Worm (Caenorhabditis elegans) whole organism, L3 larva: Measurements from ENCODE around the gene F59A6.13.

ENCODE experiments used
- R02D3.7 ChIP-seq: fragments of 150-350 bp; optimal IDR thresholded peaks from 2 replicates; lab custom pipeline; 2014; ENCODE audit warnings: missing biosample characterization, missing genetic modification characterization
- ZK546.5 ChIP-seq: sonication (generic microtip); optimal IDR thresholded peaks from 2 replicates; lab custom pipeline; 2017; ENCODE audit warnings: missing biosample characterization, missing genetic modification characterization
- ama-1 ChIP-seq: fragments of 150-350 bp; optimal IDR thresholded peaks from 2 replicates; lab custom pipeline; 2018
- ceh-16 ChIP-seq: sonication (generic microtip); optimal IDR thresholded peaks from 2 replicates; lab custom pipeline; 2017; ENCODE audit warnings: missing biosample characterization, missing genetic modification characterization
- ceh-28 ChIP-seq: fragments of 150-350 bp; optimal IDR thresholded peaks from 2 replicates; lab custom pipeline; 2014; ENCODE audit warnings: missing biosample characterization, missing genetic modification reagents, missing genetic modification characterization
- ceh-82 ChIP-seq: fragments of 150-350 bp; optimal IDR thresholded peaks from 2 replicates; lab custom pipeline; 2014; ENCODE audit warnings: missing biosample characterization, missing genetic modification characterization
- ceh-9 ChIP-seq: sonication (generic microtip); optimal IDR thresholded peaks from 2 replicates; lab custom pipeline; 2018; ENCODE audit warnings: missing biosample characterization, missing genetic modification characterization
- daf-12 ChIP-seq: fragments of 150-350 bp; optimal IDR thresholded peaks from 2 replicates; lab custom pipeline; 2014; ENCODE audit warnings: missing biosample characterization, missing genetic modification reagents, missing genetic modification characterization
- egl-27 ChIP-seq: sonication (generic microtip); optimal IDR thresholded peaks from 4 replicates; lab custom pipeline; 2017; ENCODE audit warnings: missing biosample characterization, missing genetic modification reagents, missing genetic modification characterization
- elt-1 ChIP-seq: fragments of 150-350 bp; optimal IDR thresholded peaks from 2 replicates; lab custom pipeline; 2014; ENCODE audit warnings: missing biosample characterization, missing genetic modification characterization
- elt-2 ChIP-seq: sonication (generic microtip); optimal IDR thresholded peaks from 2 replicates; lab custom pipeline; 2016; ENCODE audit warnings: missing genetic modification reagents, mild to moderate bottlenecking, missing genetic modification characterization, missing compliant biosample characterization
- elt-3 ChIP-seq, 3 experiments: fragments of 150-350 bp in 1 of 3; sonication (generic microtip) in 2 of 3; optimal IDR thresholded peaks; 2 replicates in 2 of 3; 4 replicates in 1 of 3; lab custom pipeline; 2014 to 2017; ENCODE audit warnings: missing biosample characterization in 3 of 3, missing genetic modification characterization in 3 of 3
- eor-1 ChIP-seq, 2 experiments: fragments of 150-350 bp; optimal IDR thresholded peaks; 2 replicates each; lab custom pipeline; 2014 to 2018; ENCODE audit warnings: missing biosample characterization in 2 of 2, missing genetic modification characterization in 2 of 2
- fkh-10 ChIP-seq: sonication (generic microtip); optimal IDR thresholded peaks from 2 replicates; lab custom pipeline; 2017; ENCODE audit warnings: missing biosample characterization, missing genetic modification reagents, missing genetic modification characterization
- fkh-2 ChIP-seq: fragments of 150-350 bp; optimal IDR thresholded peaks from 2 replicates; lab custom pipeline; 2014; ENCODE audit warnings: missing biosample characterization, missing genetic modification reagents, missing genetic modification characterization
- fos-1 ChIP-seq: fragments of 150-350 bp; optimal IDR thresholded peaks from 2 replicates; lab custom pipeline; 2014; ENCODE audit warnings: missing biosample characterization, missing genetic modification characterization
- hmg-11 ChIP-seq: sonication (generic microtip); optimal IDR thresholded peaks from 2 replicates; lab custom pipeline; 2016; ENCODE audit warnings: missing genetic modification characterization, missing compliant biosample characterization
- jun-1 ChIP-seq: fragments of 150-350 bp; optimal IDR thresholded peaks from 2 replicates; lab custom pipeline; 2014; ENCODE audit warnings: missing biosample characterization, missing genetic modification reagents, missing genetic modification characterization
- lin-15B ChIP-seq: fragments of 150-350 bp; optimal IDR thresholded peaks from 2 replicates; lab custom pipeline; 2014; ENCODE audit warnings: missing biosample characterization, missing genetic modification characterization
- lin-39 ChIP-seq: fragments of 150-350 bp; optimal IDR thresholded peaks from 2 replicates; lab custom pipeline; 2018; ENCODE audit warnings: missing biosample characterization, missing genetic modification reagents, missing genetic modification characterization
- lsy-12 ChIP-seq: sonication (generic microtip); optimal IDR thresholded peaks from 2 replicates; lab custom pipeline; 2016; ENCODE audit warnings: mild to moderate bottlenecking, missing genetic modification characterization, missing compliant biosample characterization
- nfya-1 ChIP-seq: sonication (generic microtip); optimal IDR thresholded peaks from 2 replicates; lab custom pipeline; 2017; ENCODE audit warnings: missing genetic modification characterization, mild to moderate bottlenecking, missing compliant biosample characterization, antibody characterized with exemption, moderate library complexity; ENCODE audit not compliant: insufficient read depth
- nhr-11 ChIP-seq: fragments of 150-350 bp; optimal IDR thresholded peaks from 2 replicates; lab custom pipeline; 2014; ENCODE audit warnings: missing biosample characterization, missing genetic modification characterization
- nhr-23 ChIP-seq: fragments of 150-350 bp; optimal IDR thresholded peaks from 2 replicates; lab custom pipeline; 2014; ENCODE audit warnings: missing biosample characterization, missing genetic modification reagents, missing genetic modification characterization
- nhr-237 ChIP-seq: fragments of 150-350 bp; optimal IDR thresholded peaks from 2 replicates; lab custom pipeline; 2014; ENCODE audit warnings: missing biosample characterization, missing genetic modification characterization
- nhr-25 ChIP-seq: sonication (generic microtip); optimal IDR thresholded peaks from 2 replicates; lab custom pipeline; 2017; ENCODE audit warnings: missing biosample characterization, missing genetic modification characterization
- nhr-28 ChIP-seq: fragments of 150-350 bp; optimal IDR thresholded peaks from 2 replicates; lab custom pipeline; 2014; ENCODE audit warnings: missing biosample characterization, missing genetic modification characterization
- nhr-43 ChIP-seq: sonication (generic microtip); optimal IDR thresholded peaks from 2 replicates; lab custom pipeline; 2016; ENCODE audit warnings: mild to moderate bottlenecking, missing genetic modification characterization, missing compliant biosample characterization; ENCODE audit not compliant: poor library complexity, severe bottlenecking
- nhr-76 ChIP-seq: fragments of 150-350 bp; sonication (generic microtip); optimal IDR thresholded peaks from 5 replicates; lab custom pipeline; 2014; ENCODE audit warnings: missing biosample characterization, missing genetic modification characterization
- pha-4 ChIP-seq: fragments of 150-350 bp; optimal IDR thresholded peaks from 2 replicates; lab custom pipeline; 2014; ENCODE audit warnings: missing biosample characterization, missing genetic modification reagents, missing genetic modification characterization
- pqm-1 ChIP-seq: fragments of 150-350 bp; optimal IDR thresholded peaks from 2 replicates; lab custom pipeline; 2017; ENCODE audit warnings: missing biosample characterization, missing genetic modification characterization, inconsistent platforms
- skn-1 ChIP-seq: fragments of 150-350 bp; optimal IDR thresholded peaks from 2 replicates; lab custom pipeline; 2014; ENCODE audit warnings: missing biosample characterization, missing genetic modification characterization
- snpc-4 ChIP-seq: fragments of 150-350 bp; optimal IDR thresholded peaks from 2 replicates; lab custom pipeline; 2014; ENCODE audit warnings: missing biosample characterization, missing genetic modification characterization
- tbx-2 ChIP-seq: sonication (generic microtip); optimal IDR thresholded peaks from 2 replicates; lab custom pipeline; 2016; ENCODE audit warnings: mild to moderate bottlenecking, missing genetic modification characterization, missing compliant biosample characterization
- unc-39 ChIP-seq: sonication (generic microtip); optimal IDR thresholded peaks from 4 replicates; lab custom pipeline; 2017; ENCODE audit warnings: missing biosample characterization, missing genetic modification characterization
- unc-62 ChIP-seq: fragments of 150-350 bp; sonication (generic microtip); optimal IDR thresholded peaks from 4 replicates; lab custom pipeline; 2014; ENCODE audit warnings: missing biosample characterization, missing genetic modification reagents, missing genetic modification characterization
- ztf-4 ChIP-seq: fragments of 150-350 bp; optimal IDR thresholded peaks from 2 replicates; lab custom pipeline; 2014; ENCODE audit warnings: missing biosample characterization, missing genetic modification characterization

Gene F59A6.13

ce11 chrII:5020513-5021081 lies 2.0 kb upstream of the F59A6.13 start:
- TF ChIP-seq ama-1 (lab: Kevin White, UChicago), result no peak
- peak; percentile 33 for TF ChIP-seq pha-4 (tag; lab: Kevin White, UChicago)
- peak; percentile 88 for TF ChIP-seq elt-2 (tag; lab: Kevin White, UChicago)

- TF ChIP-seq skn-1 (tag; lab: Kevin White, UChicago), result no peak
- TF ChIP-seq fkh-10 (GFP tag; lab: Kevin White, UChicago), result no peak
- TF ChIP-seq fos-1 (tag; lab: Kevin White, UChicago), result no peak
- peak; percentile 75 for TF ChIP-seq nhr-25 (tag; lab: Kevin White, UChicago)
- TF ChIP-seq elt-3 (tag; optimal IDR thresholded peaks at IDR 0.05; lab: Kevin White, UChicago), result peak in 1 of 3 experiments; percentile 3
- no peak for TF ChIP-seq fkh-2
- no peak for TF ChIP-seq elt-1 (tag; lab: Kevin White, UChicago)
- TF ChIP-seq ceh-16 (tag; lab: Kevin White, UChicago), result no peak
- TF ChIP-seq ceh-9 (tag; lab: Kevin White, UChicago), result no peak
- TF ChIP-seq, all 47 proteins: peak for 2
Observed at ce11 chrII:5021518-5021917, 1.1 kb upstream of the F59A6.13 start.

- no peak for TF ChIP-seq lin-39 (tag; lab: Kevin White, UChicago)
- TF ChIP-seq lin-15B (tag; lab: Kevin White, UChicago), result no peak
- TF ChIP-seq fkh-2, result no peak
- TF ChIP-seq unc-62 (GFP tag; lab: Kevin White, UChicago), result no peak
- TF ChIP-seq elt-3 (tag; optimal IDR thresholded peaks at IDR 0.05; lab: Kevin White, UChicago), result no peak
- TF ChIP-seq unc-39 (tag; lab: Kevin White, UChicago), result no peak
- TF ChIP-seq skn-1 (tag; lab: Kevin White, UChicago), result no peak
- no peak for TF ChIP-seq pqm-1 (tag; lab: Kevin White, UChicago)
- TF ChIP-seq R02D3.7 (tag; lab: Kevin White, UChicago), result no peak
Observed at ce11 chrII:5027952-5028351, 5.3 kb downstream of the F59A6.13 start.

ce11 chrII:5031612-5032011 lies 9.0 kb downstream of the F59A6.13 start, which contains the start of gene wdr-83:
wdr-83 (minus strand) TSS chrII:5031712.
- no peak for TF ChIP-seq ama-1 (lab: Kevin White, UChicago)
- TF ChIP-seq pqm-1 (tag; lab: Kevin White, UChicago), result no peak
- TF ChIP-seq elt-3 (tag; optimal IDR thresholded peaks at IDR 0.05; lab: Kevin White, UChicago), result no peak
- TF ChIP-seq, all 47 proteins: peak for 0

- TF ChIP-seq elt-2 (tag; lab: Kevin White, UChicago) (peak; percentile 87), nhr-28 (tag; lab: Kevin White, UChicago) (no peak), daf-12 (tag; lab: Kevin White, UChicago) (no peak), pqm-1 (tag; lab: Kevin White, UChicago) (peak; percentile 17), nhr-23 (tag; lab: Kevin White, UChicago) (no peak), snpc-4 (tag; lab: Kevin White, UChicago) (peak; percentile 30), fkh-2 (no peak), hmg-11 (tag; lab: Kevin White, UChicago) (peak; percentile 89), lin-39 (tag; lab: Kevin White, UChicago) (peak; percentile 58), fos-1 (tag; lab: Kevin White, UChicago) (no peak), elt-1 (tag; lab: Kevin White, UChicago) (no peak), nhr-11 (tag; lab: Kevin White, UChicago) (no peak), skn-1 (tag; lab: Kevin White, UChicago) (no peak), ceh-9 (tag; lab: Kevin White, UChicago) (no peak), lin-15B (tag; lab: Kevin White, UChicago) (peak; percentile 34), ceh-28 (tag; lab: Kevin White, UChicago) (no peak), ama-1 (lab: Kevin White, UChicago) (no peak), nhr-43 (tag; lab: Kevin White, UChicago) (peak; percentile 63), R02D3.7 (tag; lab: Kevin White, UChicago) (peak; percentile 29), nhr-237 (tag; lab: Kevin White, UChicago) (no peak), egl-27 (tag; lab: Kevin White, UChicago) (peak; percentile 46), lsy-12 (tag; lab: Kevin White, UChicago) (peak; percentile 73), nhr-76 (tag; lab: Kevin White, UChicago) (no peak), jun-1 (tag; lab: Kevin White, UChicago) (peak; percentile 35), ZK546.5 (tag; lab: Kevin White, UChicago) (no peak), pha-4 (tag; lab: Kevin White, UChicago) (peak; percentile 38), nhr-25 (tag; lab: Kevin White, UChicago) (peak; percentile 40), eor-1 (tag; optimal IDR thresholded peaks at IDR 0.05; lab: Kevin White, UChicago) (no peak), ztf-4 (tag; lab: Kevin White, UChicago) (no peak), nfya-1 (tag; lab: Kevin White, UChicago) (peak; percentile 57), tbx-2 (tag; lab: Kevin White, UChicago) (peak; percentile 19), unc-62 (GFP tag; lab: Kevin White, UChicago) (no peak), ceh-82 (tag; lab: Kevin White, UChicago) (peak; percentile 29), ceh-16 (tag; lab: Kevin White, UChicago) (no peak)
- TF ChIP-seq, all 47 proteins: peak for 16
Observed at ce11 chrII:5032669-5033068, 10.1 kb downstream of the F59A6.13 start.
